Worm (Caenorhabditis elegans): ENCODE data around the gene K01D12.10.

DNA sequence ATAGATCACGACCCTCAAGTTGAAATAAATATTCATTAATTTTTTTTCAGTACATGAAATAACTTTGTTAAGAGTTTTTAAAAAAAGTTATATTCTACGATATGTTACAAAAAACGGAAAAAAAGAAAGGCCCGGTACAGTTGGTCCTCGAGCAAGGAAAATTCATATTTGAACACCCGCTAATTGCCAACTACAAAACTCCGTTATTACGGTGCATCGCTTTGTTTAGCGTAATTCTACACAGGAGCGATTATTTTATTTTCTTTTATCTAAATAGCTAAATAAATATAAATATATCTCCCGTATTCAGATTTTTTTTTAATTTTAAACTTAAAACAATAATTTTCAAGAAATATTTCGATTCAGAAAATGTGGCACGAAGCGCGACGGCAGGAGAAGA is 44.4 kb downstream of the K01D12.10 start, which contains the start of gene F28C1.1:
- TF ChIP-seq ref-1 (GFP tag; conservative IDR thresholded peaks at IDR 0.05), result no peak
- no peak for TF ChIP-seq ztf-23 (GFP tag; IDR thresholded peaks at IDR 0.05)
- TF ChIP-seq med-1 (GFP tag; optimal IDR thresholded peaks at IDR 0.05; ENCODE audit: insufficient read depth), result no peak
- no peak for TF ChIP-seq T22C8.4 (GFP tag; IDR thresholded peaks at IDR 0.05)
- TF ChIP-seq ztf-29 (GFP tag; IDR thresholded peaks at IDR 0.05), result no peak
- TF ChIP-seq tab-1 (GFP tag; IDR thresholded peaks at IDR 0.05), result no peak
- TF ChIP-seq klf-2 (GFP tag; conservative IDR thresholded peaks at IDR 0.05), result no peak
- TF ChIP-seq flt-1 (GFP tag; IDR thresholded peaks at IDR 0.05), result no peak
